Worm (Caenorhabditis elegans) whole organism, late embryonic: ENCODE results near the gene C14A4.12.

Experiments
- C38D4.7 ChIP-seq: fragments of 200-800 bp; sonication (Bioruptor generic); optimal IDR thresholded peaks from 2 replicates; lab custom pipeline; 2018; ENCODE audit warnings: mild to moderate bottlenecking, missing genetic modification characterization, moderate library complexity, missing compliant biosample characterization
- K09A11.1 ChIP-seq: sonication (generic microtip); optimal IDR thresholded peaks from 2 replicates; lab custom pipeline; 2017; ENCODE audit warnings: antibody characterized with exemption, mild to moderate bottlenecking, missing genetic modification characterization, missing compliant biosample characterization; ENCODE audit not compliant: insufficient read depth
- T23F11.4 ChIP-seq: fragments of 200-800 bp; sonication (Bioruptor generic); optimal IDR thresholded peaks from 2 replicates; lab custom pipeline; 2018; ENCODE audit warnings: mild to moderate bottlenecking, missing genetic modification characterization, missing compliant biosample characterization
- Y22D7AL.16 ChIP-seq: sonication (generic microtip); optimal IDR thresholded peaks from 2 replicates; lab custom pipeline; 2016; ENCODE audit warnings: missing genetic modification characterization, missing compliant biosample characterization
- ceh-19 ChIP-seq: fragments of 200-800 bp; sonication (Bioruptor generic); optimal IDR thresholded peaks from 2 replicates; lab custom pipeline; 2018; ENCODE audit warnings: mild to moderate bottlenecking, missing genetic modification characterization, missing compliant biosample characterization
- ceh-2 ChIP-seq: sonication (generic microtip); optimal IDR thresholded peaks from 2 replicates; lab custom pipeline; 2016; ENCODE audit warnings: missing genotype, missing genetic modification characterization, missing compliant biosample characterization
- ceh-24 ChIP-seq: sonication (generic microtip); optimal IDR thresholded peaks from 2 replicates; lab custom pipeline; 2016; ENCODE audit warnings: mild to moderate bottlenecking, missing genetic modification characterization, missing compliant biosample characterization
- ceh-45 ChIP-seq: fragments of 200-800 bp; sonication (Bioruptor generic); IDR thresholded peaks from 2 replicates; pipeline ENCODE4 v1.3.6; 2022; ENCODE audit warnings: missing genetic modification reagents, missing genetic modification characterization, missing compliant biosample characterization
- ceh-48 ChIP-seq: sonication (generic microtip); optimal IDR thresholded peaks from 2 replicates; lab custom pipeline; 2016; ENCODE audit warnings: missing genetic modification characterization, inconsistent platforms, missing compliant biosample characterization
- ceh-6 ChIP-seq: fragments of 200-800 bp; sonication (Bioruptor generic); optimal IDR thresholded peaks from 2 replicates; lab custom pipeline; 2018; ENCODE audit warnings: mild to moderate bottlenecking, missing genetic modification characterization, missing compliant biosample characterization
- ceh-9 ChIP-seq: sonication (generic microtip); optimal IDR thresholded peaks from 2 replicates; lab custom pipeline; 2016; ENCODE audit warnings: mild to moderate bottlenecking, missing genetic modification characterization, inconsistent platforms, missing compliant biosample characterization
- che-1 ChIP-seq: sonication (generic microtip); optimal IDR thresholded peaks from 2 replicates; lab custom pipeline; 2016; ENCODE audit warnings: mild to moderate bottlenecking, missing genetic modification characterization, missing compliant biosample characterization
- elt-4 ChIP-seq: sonication (generic microtip); optimal IDR thresholded peaks from 2 replicates; lab custom pipeline; 2016; ENCODE audit warnings: missing genetic modification characterization, missing compliant biosample characterization
- ets-4 ChIP-seq: sonication (generic microtip); optimal IDR thresholded peaks from 2 replicates; lab custom pipeline; 2016; ENCODE audit warnings: missing genetic modification characterization, missing compliant biosample characterization
- eyg-1 ChIP-seq: sonication (generic microtip); optimal IDR thresholded peaks from 2 replicates; lab custom pipeline; 2016; ENCODE audit warnings: missing genotype, missing genetic modification characterization, missing compliant biosample characterization
- fax-1 ChIP-seq: sonication (generic microtip); optimal IDR thresholded peaks from 2 replicates; lab custom pipeline; 2016; ENCODE audit warnings: missing genotype, missing genetic modification characterization, missing compliant biosample characterization
- fkh-10 ChIP-seq: fragments of 150-350 bp; optimal IDR thresholded peaks from 2 replicates; lab custom pipeline; 2014; ENCODE audit warnings: missing biosample characterization, missing genetic modification reagents, missing genetic modification characterization
- gmeb-2 ChIP-seq: sonication (generic microtip); optimal IDR thresholded peaks from 2 replicates; lab custom pipeline; 2016; ENCODE audit warnings: missing genetic modification characterization, inconsistent platforms, missing compliant biosample characterization
- lim-6 ChIP-seq: sonication (generic microtip); optimal IDR thresholded peaks from 2 replicates; lab custom pipeline; 2016; ENCODE audit warnings: missing genetic modification characterization, missing compliant biosample characterization
- mec-3 ChIP-seq: sonication (generic microtip); optimal IDR thresholded peaks from 2 replicates; lab custom pipeline; 2016; ENCODE audit warnings: borderline replicate concordance, missing genetic modification characterization, missing compliant biosample characterization
- nfya-1 ChIP-seq: sonication (generic microtip); optimal IDR thresholded peaks from 2 replicates; lab custom pipeline; 2017; ENCODE audit warnings: missing genetic modification characterization, mild to moderate bottlenecking, missing compliant biosample characterization, antibody characterized with exemption, moderate library complexity
- odd-2 ChIP-seq: sonication (generic microtip); optimal IDR thresholded peaks from 2 replicates; lab custom pipeline; 2017; ENCODE audit warnings: antibody characterized with exemption, mild to moderate bottlenecking, missing genetic modification characterization, missing compliant biosample characterization
- pat-9 ChIP-seq: fragments of 200-800 bp; sonication (Bioruptor generic); optimal IDR thresholded peaks from 2 replicates; lab custom pipeline; 2018; ENCODE audit warnings: mild to moderate bottlenecking, missing genetic modification characterization, moderate library complexity, missing compliant biosample characterization
- pax-1 ChIP-seq: fragments of 150-350 bp; optimal IDR thresholded peaks from 2 replicates; lab custom pipeline; 2014; ENCODE audit warnings: missing biosample characterization, missing genetic modification characterization
- pha-2 ChIP-seq: sonication (generic microtip); optimal IDR thresholded peaks from 2 replicates; lab custom pipeline; 2017; ENCODE audit warnings: mild to moderate bottlenecking, missing genetic modification characterization, missing compliant biosample characterization
- pros-1 ChIP-seq: fragments of 150-350 bp; optimal IDR thresholded peaks from 2 replicates; lab custom pipeline; 2014; ENCODE audit warnings: missing biosample characterization, missing genetic modification reagents, missing genetic modification characterization
- ref-2 ChIP-seq: sonication (generic microtip); optimal IDR thresholded peaks from 2 replicates; lab custom pipeline; 2016; ENCODE audit warnings: missing genetic modification characterization, missing compliant biosample characterization
- sdc-2 ChIP-seq: sonication (generic microtip); optimal IDR thresholded peaks from 2 replicates; lab custom pipeline; 2016; ENCODE audit warnings: missing genotype, missing genetic modification characterization, missing compliant biosample characterization
- sox-2 ChIP-seq: fragments of 200-800 bp; sonication (Bioruptor generic); IDR thresholded peaks from 2 replicates; pipeline ENCODE4 v1.3.6; 2022; ENCODE audit warnings: missing genetic modification reagents, missing genetic modification characterization, missing compliant biosample characterization
- tbx-2 ChIP-seq: sonication (generic microtip); optimal IDR thresholded peaks from 2 replicates; lab custom pipeline; 2016; ENCODE audit warnings: missing genetic modification characterization, missing compliant biosample characterization
- tbx-7 ChIP-seq: sonication (generic microtip); optimal IDR thresholded peaks from 2 replicates; lab custom pipeline; 2016; ENCODE audit warnings: missing genotype, missing genetic modification characterization, missing compliant biosample characterization
- ttx-3 ChIP-seq: sonication (generic microtip); optimal IDR thresholded peaks from 2 replicates; lab custom pipeline; 2016; ENCODE audit warnings: missing genetic modification reagents, missing genetic modification characterization, missing compliant biosample characterization
- unc-86 ChIP-seq: sonication (generic microtip); optimal IDR thresholded peaks from 2 replicates; lab custom pipeline; 2016; ENCODE audit warnings: missing genetic modification characterization, missing compliant biosample characterization
- zip-5 ChIP-seq: sonication (generic microtip); optimal IDR thresholded peaks from 2 replicates; lab custom pipeline; 2016; ENCODE audit warnings: missing genetic modification characterization, missing compliant biosample characterization

Gene C14A4.12

DNA sequence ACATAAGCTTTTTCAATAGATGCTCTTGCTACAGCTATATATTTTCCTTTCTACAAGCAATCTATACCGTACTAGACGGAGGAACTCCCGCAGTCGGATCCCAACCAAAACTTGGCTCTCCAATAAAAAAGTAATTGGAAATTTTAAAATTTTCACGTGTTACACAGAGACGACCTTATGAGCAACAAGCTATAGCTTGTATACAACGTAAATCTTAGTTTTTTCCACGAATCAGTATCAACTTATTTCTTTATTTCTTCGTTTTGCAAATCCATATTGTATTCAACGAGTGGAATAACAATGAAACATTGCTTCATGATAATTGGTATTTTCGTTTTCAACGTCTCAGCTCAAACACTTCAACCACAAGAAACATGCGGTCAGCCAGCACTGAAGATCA is 30.6 kb downstream of the C14A4.12 start, which contains the start of gene M28.4:
TSS of gene M28.4 (plus strand) at position 301 of the 400 bp plus-strand sequence.
- TF ChIP-seq zip-5: no peak
- TF ChIP-seq elt-4 (tag; lab: Kevin White, UChicago): no peak
- TF ChIP-seq sox-2 (GFP tag; lab: Robert Waterston, UW): no peak
- no peak for TF ChIP-seq sdc-2 (tag; lab: Kevin White, UChicago)
- TF ChIP-seq unc-86: no peak
- TF ChIP-seq ceh-24 (tag; lab: Kevin White, UChicago): no peak
- TF ChIP-seq, all 69 proteins: peak for 0

ce11 chrII:10646901-10647566 is 34.2 kb downstream of the C14A4.12 start, which contains the start of gene M28.10:
M28.10 (plus strand) TSS chrII:10647516.
- TF ChIP-seq Y22D7AL.16 (tag; lab: Kevin White, UChicago) (no peak), C38D4.7 (GFP tag; lab: Kevin White, UChicago) (no peak), sox-2 (GFP tag; lab: Robert Waterston, UW) (no peak), pros-1 (tag; lab: Kevin White, UChicago) (no peak), unc-86 (no peak), ceh-6 (no peak), che-1 (tag; lab: Kevin White, UChicago) (no peak), tbx-2 (tag; lab: Kevin White, UChicago) (no peak), nfya-1 (no peak), T23F11.4 (GFP tag; lab: Kevin White, UChicago) (no peak), sdc-2 (tag; lab: Kevin White, UChicago) (no peak)
- TF ChIP-seq, all 69 proteins: peak for 0

ce11 chrII:10652112-10652511 is 39.3 kb downstream of the C14A4.12 start, which contains the start of gene nphp-1:
nphp-1 (minus strand) TSS chrII:10652256.
- TF ChIP-seq sdc-2 (tag; lab: Kevin White, UChicago): peak; percentile 92
- no peak for TF ChIP-seq ceh-19

- no peak for TF ChIP-seq fax-1 (tag; lab: Kevin White, UChicago)
- no peak for TF ChIP-seq odd-2
- TF ChIP-seq pha-2: no peak
- TF ChIP-seq pax-1 (tag; lab: Kevin White, UChicago): no peak
- TF ChIP-seq ets-4 (tag; lab: Kevin White, UChicago): no peak
- TF ChIP-seq pros-1 (tag; lab: Kevin White, UChicago): no peak
- no peak for TF ChIP-seq ttx-3
- no peak for TF ChIP-seq fkh-10
- no peak for TF ChIP-seq zip-5
- no peak for TF ChIP-seq gmeb-2 (tag; lab: Kevin White, UChicago)
- no peak for TF ChIP-seq pat-9 (tag; lab: Kevin White, UChicago)
- TF ChIP-seq ceh-19: no peak
- no peak for TF ChIP-seq K09A11.1
- TF ChIP-seq sox-2 (GFP tag; lab: Robert Waterston, UW): no peak
- TF ChIP-seq ceh-9 (tag; lab: Kevin White, UChicago): no peak
- TF ChIP-seq, all 69 proteins: peak for 0
Observed at ce11 chrII:10653559-10653958, 40.7 kb downstream of the C14A4.12 start.

DNA sequence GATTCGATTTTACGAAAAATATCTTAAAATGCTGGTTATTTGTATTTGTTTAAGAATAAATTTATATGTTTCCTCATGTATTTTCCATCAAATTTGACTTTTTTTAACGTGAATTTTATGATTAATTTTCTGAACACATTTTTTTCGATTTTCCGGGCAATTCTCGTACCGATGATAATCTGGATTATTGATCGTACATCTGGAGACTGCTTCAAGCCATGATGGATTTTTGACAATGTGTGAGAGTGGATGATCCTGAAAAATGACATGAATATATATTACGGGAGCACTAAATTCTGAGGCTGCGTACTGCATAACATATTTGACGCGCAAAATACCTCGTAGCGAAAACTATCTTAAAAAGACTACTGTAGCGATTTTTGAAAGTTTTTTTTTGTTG is 41.6 kb downstream of the C14A4.12 start:
- TF ChIP-seq fkh-10: no peak
- no peak for TF ChIP-seq ref-2 (tag; lab: Kevin White, UChicago)
- no peak for TF ChIP-seq mec-3 (tag; lab: Kevin White, UChicago)
- TF ChIP-seq odd-2: no peak
- TF ChIP-seq eyg-1 (tag; lab: Kevin White, UChicago): no peak
- no peak for TF ChIP-seq ceh-48 (tag; lab: Kevin White, UChicago)
- no peak for TF ChIP-seq ttx-3
- no peak for TF ChIP-seq pax-1 (tag; lab: Kevin White, UChicago)
- no peak for TF ChIP-seq ceh-2 (tag; lab: Kevin White, UChicago)
- TF ChIP-seq lim-6 (tag; lab: Kevin White, UChicago): no peak
- TF ChIP-seq fax-1 (tag; lab: Kevin White, UChicago): no peak
- TF ChIP-seq ceh-45 (GFP tag; lab: Robert Waterston, UW): no peak
- no peak for TF ChIP-seq tbx-7 (tag; lab: Kevin White, UChicago)
